Worm (Caenorhabditis elegans) whole organism, mixed stage, embryonic: ENCODE measurements around the gene F38B7.17.

ENCODE experiments used
- M03D4.4 ChIP-seq: sonication (generic microtip); optimal IDR thresholded peaks from 2 replicates; lab custom pipeline; 2017; ENCODE audit warnings: mild to moderate bottlenecking, missing genetic modification characterization, missing compliant biosample characterization
- bed-3 ChIP-seq: fragments of 200-800 bp; sonication (Bioruptor generic); optimal IDR thresholded peaks from 3 replicates; lab custom pipeline; 2018; ENCODE audit warnings: mild to moderate bottlenecking, missing genetic modification characterization, moderate library complexity, missing compliant biosample characterization
- blmp-1 ChIP-seq: fragments of 150-350 bp; optimal IDR thresholded peaks from 2 replicates; lab custom pipeline; 2014; ENCODE audit warnings: missing biosample characterization, missing genetic modification characterization
- ceh-83 ChIP-seq: fragments of 200-800 bp; sonication (Bioruptor generic); optimal IDR thresholded peaks from 2 replicates; lab custom pipeline; 2018; ENCODE audit warnings: mild to moderate bottlenecking, missing genetic modification characterization, missing compliant biosample characterization
- ces-1 ChIP-seq: fragments of 150-350 bp; optimal IDR thresholded peaks from 2 replicates; lab custom pipeline; 2014; ENCODE audit warnings: missing biosample characterization, missing genetic modification reagents, missing genetic modification characterization
- cnd-1 ChIP-seq: fragments of 200-800 bp; sonication (Bioruptor generic); optimal IDR thresholded peaks from 2 replicates; lab custom pipeline; 2018; ENCODE audit warnings: mild to moderate bottlenecking, missing genetic modification characterization, missing compliant biosample characterization
- elt-1 ChIP-seq: sonication (generic microtip); optimal IDR thresholded peaks from 2 replicates; lab custom pipeline; 2017; ENCODE audit warnings: missing genetic modification characterization, mild to moderate bottlenecking, missing compliant biosample characterization, antibody characterized with exemption, moderate library complexity, borderline replicate concordance; ENCODE audit not compliant: insufficient read depth
- elt-3 ChIP-seq: fragments of 150-350 bp; optimal IDR thresholded peaks from 2 replicates; lab custom pipeline; 2014; ENCODE audit warnings: missing biosample characterization, missing genetic modification characterization
- flh-1 ChIP-seq: fragments of 200-800 bp; sonication (Bioruptor generic); optimal IDR thresholded peaks from 2 replicates; lab custom pipeline; 2018; ENCODE audit warnings: mild to moderate bottlenecking, missing genetic modification characterization, moderate library complexity, missing compliant biosample characterization
- ham-2 ChIP-seq: fragments of 200-800 bp; sonication (Bioruptor generic); optimal IDR thresholded peaks from 2 replicates; lab custom pipeline; 2018; ENCODE audit warnings: mild to moderate bottlenecking, missing genetic modification characterization, missing compliant biosample characterization
- hlh-1 ChIP-seq: fragments of 150-350 bp; optimal IDR thresholded peaks from 2 replicates; lab custom pipeline; 2014; ENCODE audit warnings: missing biosample characterization, missing genetic modification reagents, missing genetic modification characterization
- lin-32 ChIP-seq: fragments of 200-800 bp; sonication (Bioruptor generic); optimal IDR thresholded peaks from 2 replicates; lab custom pipeline; 2018; ENCODE audit warnings: mild to moderate bottlenecking, missing genetic modification characterization, missing compliant biosample characterization
- lsy-2 ChIP-seq: fragments of 150-350 bp; optimal IDR thresholded peaks from 2 replicates; lab custom pipeline; 2014; ENCODE audit warnings: missing biosample characterization, missing genetic modification characterization
- mep-1 ChIP-seq: fragments of 150-350 bp; optimal IDR thresholded peaks from 2 replicates; lab custom pipeline; 2017; ENCODE audit warnings: missing biosample characterization, missing genetic modification reagents, missing genetic modification characterization, inconsistent platforms
- mls-2 ChIP-seq: sonication (generic microtip); optimal IDR thresholded peaks from 2 replicates; lab custom pipeline; 2016; ENCODE audit warnings: mild to moderate bottlenecking, missing genetic modification characterization, moderate library complexity, missing compliant biosample characterization
- nhr-12 ChIP-seq: fragments of 150-350 bp; optimal IDR thresholded peaks from 2 replicates; lab custom pipeline; 2014; ENCODE audit warnings: missing biosample characterization, missing genetic modification characterization
- nhr-2 ChIP-seq: fragments of 150-350 bp; optimal IDR thresholded peaks from 2 replicates; lab custom pipeline; 2014; ENCODE audit warnings: missing biosample characterization, missing genetic modification characterization
- nhr-237 ChIP-seq: fragments of 150-350 bp; optimal IDR thresholded peaks from 2 replicates; lab custom pipeline; 2014; ENCODE audit warnings: missing biosample characterization, missing genetic modification characterization
- nhr-28 ChIP-seq: fragments of 150-350 bp; optimal IDR thresholded peaks from 2 replicates; lab custom pipeline; 2014; ENCODE audit warnings: missing biosample characterization, missing genetic modification characterization
- pha-4 ChIP-seq: fragments of 150-350 bp; optimal IDR thresholded peaks from 2 replicates; lab custom pipeline; 2018; ENCODE audit warnings: missing biosample characterization, missing genetic modification reagents, missing genetic modification characterization
- sem-2 ChIP-seq: fragments of 200-800 bp; sonication (Bioruptor generic); optimal IDR thresholded peaks from 2 replicates; lab custom pipeline; 2018; ENCODE audit warnings: mild to moderate bottlenecking, missing genetic modification characterization, missing compliant biosample characterization
- snpc-4 ChIP-seq: fragments of 150-350 bp; optimal IDR thresholded peaks from 2 replicates; lab custom pipeline; 2014; ENCODE audit warnings: missing biosample characterization, missing genetic modification characterization
- sptf-1 ChIP-seq: sonication (generic microtip); optimal IDR thresholded peaks from 2 replicates; lab custom pipeline; 2017; ENCODE audit warnings: mild to moderate bottlenecking, missing genetic modification characterization, moderate library complexity, missing compliant biosample characterization
- tbx-8 ChIP-seq: fragments of 200-800 bp; sonication (Bioruptor generic); optimal IDR thresholded peaks from 2 replicates; lab custom pipeline; 2018; ENCODE audit warnings: mild to moderate bottlenecking, missing genetic modification characterization, moderate library complexity, missing compliant biosample characterization
- unc-120 ChIP-seq: sonication (generic microtip); optimal IDR thresholded peaks from 2 replicates; lab custom pipeline; 2017; ENCODE audit warnings: missing genetic modification characterization, missing compliant biosample characterization; ENCODE audit not compliant: poor library complexity, severe bottlenecking
- unc-39 ChIP-seq: fragments of 150-350 bp; optimal IDR thresholded peaks from 2 replicates; lab custom pipeline; 2014; ENCODE audit warnings: missing biosample characterization, missing genetic modification characterization
- zip-8 ChIP-seq: fragments of 150-350 bp; optimal IDR thresholded peaks from 2 replicates; lab custom pipeline; 2014; ENCODE audit warnings: missing biosample characterization, missing genetic modification characterization

Gene F38B7.17

DNA sequence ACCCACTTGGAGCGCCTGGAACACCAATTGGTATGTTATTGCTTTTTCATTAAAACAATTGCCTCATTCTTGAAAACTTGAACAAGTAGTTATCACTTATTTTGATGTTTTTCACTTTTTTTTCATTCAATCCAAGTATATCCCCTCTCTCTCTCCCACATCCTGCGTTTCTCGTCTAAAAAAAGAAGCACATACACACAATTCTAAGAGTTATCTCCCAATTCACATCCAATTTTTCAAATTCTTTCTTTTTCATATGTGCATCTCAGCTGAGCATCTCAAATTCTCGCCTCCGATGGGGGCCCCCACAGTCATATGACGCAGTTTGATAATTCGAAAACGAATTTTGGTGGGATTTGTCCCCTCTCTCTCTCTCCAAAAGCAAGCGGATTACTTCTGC is 12.1 kb downstream of the F38B7.17 start:
- TF ChIP-seq elt-1 (tag; lab: Kevin White, UChicago) (no peak), snpc-4 (no peak), ces-1 (GFP tag; lab: Kevin White, UChicago) (peak; percentile 5)

ce11 chrV:11535504-11536062 is 13.2 kb downstream of the F38B7.17 start:
- TF ChIP-seq tbx-8 (GFP tag; lab: Kevin White, UChicago) (no peak), mep-1 (tag; lab: Kevin White, UChicago) (no peak), flh-1 (GFP tag; lab: Kevin White, UChicago) (no peak), unc-120 (tag; lab: Kevin White, UChicago) (peak; percentile 78), sem-2 (GFP tag; lab: Kevin White, UChicago) (no peak), pha-4 (tag; lab: Kevin White, UChicago) (no peak), hlh-1 (peak; percentile 80), bed-3 (GFP tag; lab: Kevin White, UChicago) (no peak), nhr-237 (tag; lab: Kevin White, UChicago) (no peak), unc-39 (no peak), elt-1 (tag; lab: Kevin White, UChicago) (no peak), blmp-1 (tag; lab: Kevin White, UChicago) (no peak), mls-2 (tag; lab: Kevin White, UChicago) (no peak), ceh-83 (GFP tag; lab: Kevin White, UChicago) (no peak), ham-2 (GFP tag; lab: Kevin White, UChicago) (no peak), M03D4.4 (no peak)

- peak; percentile 41 for TF ChIP-seq blmp-1 (tag; lab: Kevin White, UChicago)
- no peak for TF ChIP-seq nhr-2 (tag; lab: Kevin White, UChicago)
- TF ChIP-seq hlh-1: peak; percentile 97
- peak; percentile 11 for TF ChIP-seq unc-120 (tag; lab: Kevin White, UChicago)
- no peak for TF ChIP-seq sem-2 (GFP tag; lab: Kevin White, UChicago)
Measured at ce11 chrV:11534495-11535189, 14.1 kb downstream of the F38B7.17 start.

DNA sequence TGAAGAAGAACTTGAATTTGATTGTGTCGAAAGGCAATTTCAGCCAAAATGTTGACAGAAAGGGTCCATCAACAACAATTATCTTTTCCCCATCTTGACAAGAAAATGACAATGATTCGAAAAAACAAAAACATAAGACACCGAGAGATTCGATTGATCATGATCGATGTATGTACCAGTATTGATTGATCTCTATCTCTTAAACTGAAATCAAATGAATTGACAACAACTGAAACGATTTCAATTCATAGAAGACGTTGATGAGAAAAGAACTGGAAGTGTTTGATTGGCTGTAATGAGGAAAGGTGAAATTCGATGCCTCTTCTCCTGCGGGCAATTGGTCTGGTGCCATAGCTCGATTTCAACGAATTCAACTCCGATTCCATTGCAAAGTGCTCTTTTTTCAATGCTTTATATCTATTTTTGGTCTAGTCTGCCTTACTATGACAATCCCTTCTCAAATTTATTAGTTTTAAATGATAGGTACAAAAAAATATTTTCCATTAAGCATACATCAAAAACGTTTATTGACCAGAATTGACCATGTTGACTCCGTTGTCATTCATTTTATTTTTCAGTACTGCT is 15.3 kb downstream of the F38B7.17 start:
- no peak for TF ChIP-seq elt-3 (tag; lab: Kevin White, UChicago)

- TF ChIP-seq blmp-1 (tag; lab: Kevin White, UChicago): peak; percentile 96
- no peak for TF ChIP-seq ceh-83 (GFP tag; lab: Kevin White, UChicago)
- no peak for TF ChIP-seq elt-1 (tag; lab: Kevin White, UChicago)
- peak; percentile 14 for TF ChIP-seq sptf-1 (tag; lab: Kevin White, UChicago)
- no peak for TF ChIP-seq ces-1 (GFP tag; lab: Kevin White, UChicago)
- peak; percentile 11 for TF ChIP-seq elt-3 (tag; lab: Kevin White, UChicago)
- TF ChIP-seq pha-4 (tag; lab: Kevin White, UChicago): no peak
- TF ChIP-seq M03D4.4: no peak
- no peak for TF ChIP-seq lin-32
- no peak for TF ChIP-seq nhr-12
- no peak for TF ChIP-seq lsy-2 (tag; lab: Kevin White, UChicago)
- no peak for TF ChIP-seq snpc-4
- no peak for TF ChIP-seq tbx-8 (GFP tag; lab: Kevin White, UChicago)
- TF ChIP-seq nhr-2 (tag; lab: Kevin White, UChicago): no peak
- no peak for TF ChIP-seq unc-39
- TF ChIP-seq nhr-28 (tag; lab: Kevin White, UChicago): no peak
- peak; percentile 30 for TF ChIP-seq zip-8
- TF ChIP-seq cnd-1 (tag; lab: Kevin White, UChicago): no peak
- TF ChIP-seq ham-2 (GFP tag; lab: Kevin White, UChicago): peak; percentile 30
- TF ChIP-seq mls-2 (tag; lab: Kevin White, UChicago): no peak
Measured at ce11 chrV:11532964-11533363, 15.8 kb downstream of the F38B7.17 start.
